Fruit fly (Drosophila melanogaster) whole organism, adult: ENCODE data around the gene Boh2.

Experiments used
- CG11617 ChIP-seq: fragments of 200-800 bp; sonication (Bioruptor generic); optimal IDR thresholded peaks from 2 replicates; lab custom pipeline; 2017; ENCODE audit warnings: mild to moderate bottlenecking, missing biosample characterization, missing genetic modification reagents, missing genetic modification characterization
- CG12768 ChIP-seq: fragments of 200-800 bp; sonication (Bioruptor generic); optimal IDR thresholded peaks from 2 replicates; lab custom pipeline; 2017; ENCODE audit warnings: missing biosample characterization, missing genetic modification characterization, mild to moderate bottlenecking, moderate library complexity, missing genetic modification reagents
- CG14711 ChIP-seq: fragments of 200-800 bp; sonication (Bioruptor generic); optimal IDR thresholded peaks from 2 replicates; lab custom pipeline; 2018; ENCODE audit warnings: missing biosample characterization, mild to moderate bottlenecking, missing genetic modification characterization, moderate library complexity
- CG1620 ChIP-seq: fragments of 200-800 bp; sonication (Bioruptor generic); optimal IDR thresholded peaks from 2 replicates; lab custom pipeline; 2016; ENCODE audit warnings: missing biosample characterization, missing genetic modification characterization
- CG33017 ChIP-seq: fragments of 200-800 bp; sonication (Bioruptor generic); optimal IDR thresholded peaks from 2 replicates; lab custom pipeline; 2018; ENCODE audit warnings: missing biosample characterization, mild to moderate bottlenecking, missing genetic modification characterization, moderate library complexity
- CG5204 ChIP-seq: fragments of 200-800 bp; sonication (Bioruptor generic); optimal IDR thresholded peaks from 2 replicates; lab custom pipeline; 2016; ENCODE audit warnings: missing biosample characterization, missing genetic modification characterization
- CG7045 ChIP-seq: fragments of 200-800 bp; sonication (Bioruptor generic); optimal IDR thresholded peaks from 2 replicates; lab custom pipeline; 2017; ENCODE audit warnings: missing biosample characterization, mild to moderate bottlenecking, missing genetic modification characterization
- CG7101 ChIP-seq: fragments of 200-800 bp; sonication (Bioruptor generic); optimal IDR thresholded peaks from 2 replicates; lab custom pipeline; 2018; ENCODE audit warnings: missing biosample characterization, mild to moderate bottlenecking, missing genetic modification characterization, moderate library complexity
- Clk ChIP-seq: fragments of 200-800 bp; sonication (Bioruptor generic); optimal IDR thresholded peaks from 2 replicates; lab custom pipeline; 2017; ENCODE audit warnings: missing biosample characterization, missing genetic modification characterization
- Crg-1 ChIP-seq: fragments of 200-800 bp; sonication (Bioruptor generic); optimal IDR thresholded peaks from 2 replicates; lab custom pipeline; 2016; ENCODE audit warnings: missing biosample characterization, missing genetic modification characterization
- Hr96 ChIP-seq: fragments of 200-800 bp; sonication (Bioruptor generic); optimal IDR thresholded peaks from 2 replicates; lab custom pipeline; 2016; ENCODE audit warnings: missing biosample characterization, missing genetic modification characterization
- Mnt ChIP-seq: fragments of 200-800 bp; sonication (Bioruptor generic); optimal IDR thresholded peaks from 2 replicates; lab custom pipeline; 2016; ENCODE audit warnings: missing biosample characterization, mild to moderate bottlenecking, missing genetic modification characterization
- bab1 ChIP-seq: fragments of 200-800 bp; sonication (Bioruptor generic); optimal IDR thresholded peaks from 3 replicates; lab custom pipeline; 2019; ENCODE audit warnings: missing biosample characterization, mild to moderate bottlenecking, missing genetic modification characterization, moderate library complexity
- cic ChIP-seq: fragments of 200-800 bp; sonication (Bioruptor generic); optimal IDR thresholded peaks from 2 replicates; lab custom pipeline; 2017; ENCODE audit warnings: missing biosample characterization, mild to moderate bottlenecking, missing genetic modification characterization, moderate library complexity
- cnc ChIP-seq, 2 experiments: fragments of >200 bp; optimal IDR thresholded peaks; 2 replicates each; lab custom pipeline; 2017
- kay ChIP-seq: fragments of 200-800 bp; sonication (Bioruptor generic); peaks from one replicate; lab custom pipeline; 2016; ENCODE audit warnings: missing biosample characterization, missing genetic modification characterization, borderline replicate concordance
- ovo ChIP-seq: fragments of 200-800 bp; sonication (Bioruptor generic); optimal IDR thresholded peaks from 2 replicates; lab custom pipeline; 2016; ENCODE audit warnings: missing biosample characterization, missing genetic modification characterization
- pad ChIP-seq: fragments of 200-800 bp; sonication (Bioruptor generic); optimal IDR thresholded peaks from 3 replicates; lab custom pipeline; 2017; ENCODE audit warnings: missing biosample characterization, missing genetic modification characterization, mild to moderate bottlenecking, moderate library complexity, missing genetic modification reagents
- tj ChIP-seq: fragments of 200-800 bp; sonication (Bioruptor generic); optimal IDR thresholded peaks from 3 replicates; lab custom pipeline; 2017; ENCODE audit warnings: missing biosample characterization, mild to moderate bottlenecking, missing genetic modification characterization, moderate library complexity
- toe ChIP-seq: fragments of 200-800 bp; sonication (Bioruptor generic); optimal IDR thresholded peaks from 2 replicates; lab custom pipeline; 2016; ENCODE audit warnings: missing biosample characterization, missing genetic modification characterization

Gene Boh2

DNA sequence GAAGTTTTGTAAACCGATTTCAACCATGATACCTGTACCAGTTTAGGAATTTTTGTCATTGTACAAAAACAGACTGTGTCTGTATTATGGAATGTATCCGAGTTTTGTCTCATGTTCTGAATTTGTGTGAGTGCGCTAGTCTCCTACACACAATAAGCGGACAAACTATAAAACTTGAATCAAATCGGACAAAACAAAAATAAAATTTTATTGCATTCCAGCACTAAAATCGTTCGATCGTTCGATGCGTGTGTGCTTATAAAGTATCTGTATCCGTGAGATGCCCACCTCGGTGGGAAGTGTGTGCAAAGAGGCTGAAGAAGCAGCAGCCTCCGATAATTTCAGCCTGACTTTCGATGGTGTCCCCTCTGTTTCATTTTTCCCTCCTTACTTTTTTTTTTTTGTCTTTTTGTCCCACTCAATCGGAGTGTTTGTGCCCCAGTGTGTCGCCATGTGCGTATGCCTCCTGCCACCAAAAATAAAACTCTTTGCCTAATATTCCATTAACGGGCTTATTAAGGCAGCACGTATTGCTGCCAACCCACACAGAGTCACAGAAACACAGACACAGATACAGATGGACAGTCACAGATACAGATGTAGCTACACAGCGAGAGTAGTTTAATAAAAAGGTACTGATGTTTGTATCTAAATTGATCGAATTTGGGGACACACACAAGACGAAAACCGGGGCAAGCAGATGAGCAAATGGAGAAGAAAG is 9.7 kb downstream of the Boh2 start:
- TF ChIP-seq CG11617 (GFP tag; lab: Kevin White, UChicago) (no peak), CG33017 (tag; lab: Kevin White, UChicago) (no peak), cnc (optimal IDR thresholded peaks at IDR 0.05; lab: Kevin White, UChicago) (no peak), cic (GFP tag; lab: Kevin White, UChicago) (no peak), Mnt (GFP tag; lab: Kevin White, UChicago) (no peak), CG5204 (GFP tag; lab: Kevin White, UChicago) (no peak), toe (GFP tag; lab: Kevin White, UChicago) (no peak), pad (GFP tag; lab: Kevin White, UChicago) (no peak), tj (GFP tag; lab: Kevin White, UChicago) (no peak), ovo (no peak), Clk (GFP tag; lab: Kevin White, UChicago) (no peak), bab1 (GFP tag; lab: Kevin White, UChicago) (no peak), CG12768 (no peak), CG7045 (GFP tag; lab: Kevin White, UChicago) (no peak)

DNA sequence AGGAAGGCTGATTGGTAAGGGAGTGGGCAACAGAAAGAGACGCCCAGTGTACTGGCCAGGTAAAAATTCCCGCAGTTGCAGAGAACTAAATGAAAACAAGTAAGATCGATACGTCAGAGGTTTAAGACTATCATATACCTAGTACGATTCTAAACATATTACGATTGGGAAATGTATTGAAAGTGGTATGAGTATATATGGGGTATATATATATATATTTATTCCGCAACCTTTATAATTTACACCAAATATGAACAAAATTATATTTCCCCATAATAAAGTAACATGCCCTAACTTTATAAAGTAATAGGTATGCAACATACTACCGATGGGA is 10.3 kb downstream of the Boh2 start:
- no peak for TF ChIP-seq toe (GFP tag; lab: Kevin White, UChicago)
- no peak for TF ChIP-seq Crg-1 (GFP tag; lab: Kevin White, UChicago)
- no peak for TF ChIP-seq CG11617 (GFP tag; lab: Kevin White, UChicago)
- TF ChIP-seq ovo, result no peak
- TF ChIP-seq Clk (GFP tag; lab: Kevin White, UChicago), result no peak
- TF ChIP-seq cnc (optimal IDR thresholded peaks at IDR 0.05; lab: Kevin White, UChicago), result no peak
- TF ChIP-seq bab1 (GFP tag; lab: Kevin White, UChicago), result no peak
- TF ChIP-seq pad (GFP tag; lab: Kevin White, UChicago), result no peak
- no peak for TF ChIP-seq CG12768
- TF ChIP-seq CG7045 (GFP tag; lab: Kevin White, UChicago), result no peak
- TF ChIP-seq tj (GFP tag; lab: Kevin White, UChicago), result no peak
- no peak for TF ChIP-seq CG14711 (tag; lab: Kevin White, UChicago)
- TF ChIP-seq Hr96 (GFP tag; lab: Kevin White, UChicago), result no peak
- no peak for TF ChIP-seq CG33017 (tag; lab: Kevin White, UChicago)
- TF ChIP-seq cic (GFP tag; lab: Kevin White, UChicago), result no peak
- TF ChIP-seq CG7101, result no peak
- TF ChIP-seq Mnt (GFP tag; lab: Kevin White, UChicago), result no peak
- no peak for TF ChIP-seq CG5204 (GFP tag; lab: Kevin White, UChicago)
- TF ChIP-seq CG1620, result no peak

DNA sequence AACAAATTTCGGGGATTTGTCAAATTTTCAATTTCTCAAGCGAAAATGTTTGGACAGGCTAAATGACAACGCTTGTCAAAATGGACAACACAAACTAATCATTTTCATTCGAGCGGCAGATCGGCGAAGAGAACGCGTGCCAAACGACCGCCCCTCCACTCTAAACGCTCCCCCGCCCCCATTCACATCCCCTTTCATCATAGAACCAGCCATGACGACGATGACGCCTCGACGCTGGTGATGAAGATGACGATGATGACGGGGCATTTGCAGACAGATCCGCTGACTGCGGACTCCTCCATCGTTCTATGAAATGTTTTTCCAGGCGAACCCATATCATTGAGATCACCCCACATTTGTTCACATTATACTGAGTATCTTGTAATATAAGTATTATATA is 11.3 kb downstream of the Boh2 start:
- TF ChIP-seq tj (GFP tag; lab: Kevin White, UChicago), result no peak
- TF ChIP-seq Mnt (GFP tag; lab: Kevin White, UChicago), result no peak
- no peak for TF ChIP-seq CG33017 (tag; lab: Kevin White, UChicago)
- TF ChIP-seq cnc (optimal IDR thresholded peaks at IDR 0.05; lab: Kevin White, UChicago), result no peak
- no peak for TF ChIP-seq bab1 (GFP tag; lab: Kevin White, UChicago)
- no peak for TF ChIP-seq Crg-1 (GFP tag; lab: Kevin White, UChicago)
- no peak for TF ChIP-seq Hr96 (GFP tag; lab: Kevin White, UChicago)
- TF ChIP-seq CG5204 (GFP tag; lab: Kevin White, UChicago), result no peak
- no peak for TF ChIP-seq kay (GFP tag; lab: Kevin White, UChicago)
- no peak for TF ChIP-seq Clk (GFP tag; lab: Kevin White, UChicago)
- TF ChIP-seq CG1620, result no peak
- no peak for TF ChIP-seq CG7101
- TF ChIP-seq CG14711 (tag; lab: Kevin White, UChicago), result no peak
- no peak for TF ChIP-seq cic (GFP tag; lab: Kevin White, UChicago)

DNA sequence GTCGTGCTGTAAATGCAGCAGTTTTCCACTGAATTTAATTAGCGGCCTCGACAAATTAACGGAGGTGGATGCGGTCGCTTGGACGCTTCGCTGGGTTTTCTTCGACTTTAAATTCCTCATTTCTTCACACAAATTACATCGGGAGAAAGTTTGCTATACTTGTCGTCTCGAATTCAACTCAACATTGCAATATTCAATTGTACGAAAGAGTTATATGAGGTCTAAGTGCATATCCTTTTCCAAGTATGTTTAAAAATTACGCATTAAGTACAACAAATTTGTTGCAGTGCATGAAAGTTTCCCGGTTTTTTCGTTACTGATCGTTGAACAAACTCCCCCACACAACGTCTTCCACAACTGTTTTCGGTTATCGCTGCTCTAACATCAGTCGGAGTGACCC is 13.9 kb downstream of the Boh2 start:
- TF ChIP-seq Clk (GFP tag; lab: Kevin White, UChicago) (no peak), CG11617 (GFP tag; lab: Kevin White, UChicago) (no peak), Hr96 (GFP tag; lab: Kevin White, UChicago) (no peak), CG7045 (GFP tag; lab: Kevin White, UChicago) (no peak), toe (GFP tag; lab: Kevin White, UChicago) (no peak), tj (GFP tag; lab: Kevin White, UChicago) (no peak)

DNA sequence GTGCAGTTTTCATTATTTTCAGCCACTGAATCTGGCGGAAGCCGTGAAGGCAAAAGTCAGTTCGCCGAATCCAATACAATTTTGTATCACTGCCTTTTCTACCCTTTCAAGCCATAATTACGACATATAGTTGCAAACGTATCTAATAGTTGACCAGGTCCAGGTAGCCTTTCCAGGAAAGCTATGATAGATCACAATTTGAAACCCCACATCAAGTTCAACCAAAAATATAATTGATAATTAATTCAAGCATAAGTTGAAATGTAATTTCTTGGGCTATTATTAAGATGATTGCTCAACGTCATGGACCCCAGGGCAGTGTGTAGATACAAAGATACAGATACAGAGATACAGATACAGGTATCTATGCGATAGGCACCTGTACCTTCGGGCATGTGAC is 17.4 kb downstream of the Boh2 start:
- TF ChIP-seq Mnt (GFP tag; lab: Kevin White, UChicago), result no peak
- TF ChIP-seq Clk (GFP tag; lab: Kevin White, UChicago), result no peak
- TF ChIP-seq ovo, result no peak
- no peak for TF ChIP-seq bab1 (GFP tag; lab: Kevin White, UChicago)
- TF ChIP-seq cnc (optimal IDR thresholded peaks at IDR 0.05; lab: Kevin White, UChicago), result no peak

DNA sequence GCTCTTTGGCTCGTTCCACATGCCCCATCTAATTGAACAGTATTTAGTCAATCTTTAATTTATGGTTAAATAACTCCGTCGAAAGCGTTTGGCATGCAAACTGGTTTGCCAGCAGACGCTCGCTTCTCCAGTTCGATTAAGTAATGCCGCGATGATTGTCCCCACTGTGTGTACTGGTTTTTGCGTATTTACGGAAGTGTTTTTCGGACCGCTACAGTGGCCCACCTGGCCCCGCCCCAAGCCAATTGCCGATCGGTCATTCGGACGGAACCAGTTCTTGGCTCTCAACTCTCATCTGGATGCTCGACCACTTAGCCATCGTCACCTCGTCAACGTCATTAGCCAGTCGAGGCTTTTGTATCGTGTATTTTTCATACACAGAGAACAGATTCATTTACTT is 17.9 kb downstream of the Boh2 start:
- TF ChIP-seq cnc (optimal IDR thresholded peaks at IDR 0.05; lab: Kevin White, UChicago), result no peak
- TF ChIP-seq kay (GFP tag; lab: Kevin White, UChicago), result no peak
- no peak for TF ChIP-seq Crg-1 (GFP tag; lab: Kevin White, UChicago)
